Worm (Caenorhabditis elegans) whole organism, late embryonic: ENCODE results near the gene ugt-44.

Experiments used
- ceh-22 ChIP-seq: sonication (generic microtip); optimal IDR thresholded peaks from 2 replicates; lab custom pipeline; 2017; ENCODE audit warnings: missing biosample characterization, missing genetic modification characterization
- hlh-13 ChIP-seq: fragments of 200-800 bp; sonication (Bioruptor generic); optimal IDR thresholded peaks from 2 replicates; lab custom pipeline; 2018; ENCODE audit warnings: mild to moderate bottlenecking, missing genetic modification characterization, missing compliant biosample characterization
- hlh-30 ChIP-seq: sonication (generic microtip); optimal IDR thresholded peaks from 2 replicates; lab custom pipeline; 2017; ENCODE audit warnings: antibody characterized with exemption, missing genetic modification characterization, missing compliant biosample characterization; ENCODE audit not compliant: insufficient read depth
- madf-2 ChIP-seq: sonication (generic microtip); optimal IDR thresholded peaks from 2 replicates; lab custom pipeline; 2017; ENCODE audit warnings: missing genetic modification characterization, missing compliant biosample characterization
- nhr-11 ChIP-seq: fragments of 150-350 bp; optimal IDR thresholded peaks from 2 replicates; lab custom pipeline; 2014; ENCODE audit warnings: missing biosample characterization, missing genetic modification characterization
- pax-1 ChIP-seq: fragments of 150-350 bp; optimal IDR thresholded peaks from 2 replicates; lab custom pipeline; 2014; ENCODE audit warnings: missing biosample characterization, missing genetic modification characterization
- rnt-1 ChIP-seq: sonication (generic microtip); optimal IDR thresholded peaks from 2 replicates; lab custom pipeline; 2016; ENCODE audit warnings: missing genetic modification characterization, missing compliant biosample characterization
- unc-55 ChIP-seq: sonication (generic microtip); optimal IDR thresholded peaks from 2 replicates; lab custom pipeline; 2017; ENCODE audit warnings: missing biosample characterization, missing genetic modification reagents, missing genetic modification characterization
- unc-86 ChIP-seq: sonication (generic microtip); optimal IDR thresholded peaks from 2 replicates; lab custom pipeline; 2016; ENCODE audit warnings: missing genetic modification characterization, missing compliant biosample characterization

DNA sequence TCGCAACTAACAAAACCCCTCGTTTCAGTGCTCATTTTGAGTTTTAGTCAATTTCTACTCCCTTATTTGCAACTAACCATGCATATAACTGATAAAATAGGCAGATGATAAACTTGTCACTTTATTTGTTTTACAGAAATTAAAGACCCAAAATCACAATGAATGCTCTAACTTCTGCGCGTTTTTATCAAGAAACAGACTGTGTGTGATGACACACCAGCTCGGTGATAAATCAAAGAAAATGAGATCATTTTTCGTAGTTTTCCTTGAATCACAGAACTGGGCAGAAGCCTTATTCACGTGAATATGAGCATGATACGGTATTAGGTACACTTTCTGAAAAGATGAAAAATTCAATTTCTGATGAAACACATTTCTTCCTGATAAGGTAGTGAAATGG lies 6.4 kb upstream of the ugt-44 start:
- TF ChIP-seq madf-2 (no peak), pax-1 (tag; lab: Kevin White, UChicago) (no peak), rnt-1 (tag; lab: Kevin White, UChicago) (no peak), hlh-13 (GFP tag; lab: Kevin White, UChicago) (no peak), ceh-22 (tag; lab: Kevin White, UChicago) (no peak), unc-55 (GFP tag; lab: Kevin White, UChicago) (no peak), nhr-11 (tag; lab: Kevin White, UChicago) (no peak), hlh-30 (tag; lab: Kevin White, UChicago) (no peak), unc-86 (tag; lab: Kevin White, UChicago) (no peak)
